Fruit fly (Drosophila melanogaster) whole organism, adult: Measurements from ENCODE around the gene Sms.

Experiments used
- CG11617 ChIP-seq: fragments of 200-800 bp; sonication (Bioruptor generic); optimal IDR thresholded peaks from 2 replicates; lab custom pipeline; 2017; ENCODE audit warnings: mild to moderate bottlenecking, missing biosample characterization, missing genetic modification reagents, missing genetic modification characterization
- CG12768 ChIP-seq: fragments of 200-800 bp; sonication (Bioruptor generic); optimal IDR thresholded peaks from 2 replicates; lab custom pipeline; 2017; ENCODE audit warnings: missing biosample characterization, missing genetic modification characterization, mild to moderate bottlenecking, moderate library complexity, missing genetic modification reagents
- CG14711 ChIP-seq: fragments of 200-800 bp; sonication (Bioruptor generic); optimal IDR thresholded peaks from 2 replicates; lab custom pipeline; 2018; ENCODE audit warnings: missing biosample characterization, mild to moderate bottlenecking, missing genetic modification characterization, moderate library complexity
- CG1620 ChIP-seq: fragments of 200-800 bp; sonication (Bioruptor generic); optimal IDR thresholded peaks from 2 replicates; lab custom pipeline; 2016; ENCODE audit warnings: missing biosample characterization, missing genetic modification characterization
- CG33017 ChIP-seq: fragments of 200-800 bp; sonication (Bioruptor generic); optimal IDR thresholded peaks from 2 replicates; lab custom pipeline; 2018; ENCODE audit warnings: missing biosample characterization, mild to moderate bottlenecking, missing genetic modification characterization, moderate library complexity
- CG5204 ChIP-seq: fragments of 200-800 bp; sonication (Bioruptor generic); optimal IDR thresholded peaks from 2 replicates; lab custom pipeline; 2016; ENCODE audit warnings: missing biosample characterization, missing genetic modification characterization
- CG7045 ChIP-seq: fragments of 200-800 bp; sonication (Bioruptor generic); optimal IDR thresholded peaks from 2 replicates; lab custom pipeline; 2017; ENCODE audit warnings: missing biosample characterization, mild to moderate bottlenecking, missing genetic modification characterization
- CG7101 ChIP-seq: fragments of 200-800 bp; sonication (Bioruptor generic); optimal IDR thresholded peaks from 2 replicates; lab custom pipeline; 2018; ENCODE audit warnings: missing biosample characterization, mild to moderate bottlenecking, missing genetic modification characterization, moderate library complexity
- Clk ChIP-seq: fragments of 200-800 bp; sonication (Bioruptor generic); optimal IDR thresholded peaks from 2 replicates; lab custom pipeline; 2017; ENCODE audit warnings: missing biosample characterization, missing genetic modification characterization
- Crg-1 ChIP-seq: fragments of 200-800 bp; sonication (Bioruptor generic); optimal IDR thresholded peaks from 2 replicates; lab custom pipeline; 2016; ENCODE audit warnings: missing biosample characterization, missing genetic modification characterization
- Hr96 ChIP-seq: fragments of 200-800 bp; sonication (Bioruptor generic); optimal IDR thresholded peaks from 2 replicates; lab custom pipeline; 2016; ENCODE audit warnings: missing biosample characterization, missing genetic modification characterization
- Mnt ChIP-seq: fragments of 200-800 bp; sonication (Bioruptor generic); optimal IDR thresholded peaks from 2 replicates; lab custom pipeline; 2016; ENCODE audit warnings: missing biosample characterization, mild to moderate bottlenecking, missing genetic modification characterization
- bab1 ChIP-seq: fragments of 200-800 bp; sonication (Bioruptor generic); optimal IDR thresholded peaks from 3 replicates; lab custom pipeline; 2019; ENCODE audit warnings: missing biosample characterization, mild to moderate bottlenecking, missing genetic modification characterization, moderate library complexity
- cic ChIP-seq: fragments of 200-800 bp; sonication (Bioruptor generic); optimal IDR thresholded peaks from 2 replicates; lab custom pipeline; 2017; ENCODE audit warnings: missing biosample characterization, mild to moderate bottlenecking, missing genetic modification characterization, moderate library complexity
- cnc ChIP-seq, 2 experiments: fragments of >200 bp; optimal IDR thresholded peaks; 2 replicates each; lab custom pipeline; 2017
- kay ChIP-seq: fragments of 200-800 bp; sonication (Bioruptor generic); peaks from one replicate; lab custom pipeline; 2016; ENCODE audit warnings: missing biosample characterization, missing genetic modification characterization, borderline replicate concordance
- ovo ChIP-seq: fragments of 200-800 bp; sonication (Bioruptor generic); optimal IDR thresholded peaks from 2 replicates; lab custom pipeline; 2016; ENCODE audit warnings: missing biosample characterization, missing genetic modification characterization
- pad ChIP-seq: fragments of 200-800 bp; sonication (Bioruptor generic); optimal IDR thresholded peaks from 3 replicates; lab custom pipeline; 2017; ENCODE audit warnings: missing biosample characterization, missing genetic modification characterization, mild to moderate bottlenecking, moderate library complexity, missing genetic modification reagents
- tj ChIP-seq: fragments of 200-800 bp; sonication (Bioruptor generic); optimal IDR thresholded peaks from 3 replicates; lab custom pipeline; 2017; ENCODE audit warnings: missing biosample characterization, mild to moderate bottlenecking, missing genetic modification characterization, moderate library complexity
- toe ChIP-seq: fragments of 200-800 bp; sonication (Bioruptor generic); optimal IDR thresholded peaks from 2 replicates; lab custom pipeline; 2016; ENCODE audit warnings: missing biosample characterization, missing genetic modification characterization

The Sms gene

dm6 chr3L:12277880-12278287 is 833 bp upstream of the Sms start:
- TF ChIP-seq CG1620 (GFP tag; lab: Kevin White, UChicago) (no peak), CG12768 (GFP tag; lab: Kevin White, UChicago) (no peak), Clk (no peak), tj (GFP tag; lab: Kevin White, UChicago) (no peak), toe (GFP tag; lab: Kevin White, UChicago) (no peak), CG7101 (no peak), pad (GFP tag; lab: Kevin White, UChicago) (no peak), CG14711 (tag; lab: Kevin White, UChicago) (no peak), bab1 (GFP tag; lab: Kevin White, UChicago) (no peak), CG7045 (GFP tag; lab: Kevin White, UChicago) (no peak), CG5204 (no peak), CG33017 (tag; lab: Kevin White, UChicago) (no peak), Hr96 (GFP tag; lab: Kevin White, UChicago) (no peak), cic (no peak), kay (GFP tag; lab: Kevin White, UChicago) (no peak), CG11617 (GFP tag; lab: Kevin White, UChicago) (no peak), Crg-1 (GFP tag; lab: Kevin White, UChicago) (no peak), cnc (optimal IDR thresholded peaks at IDR 0.05; lab: Kevin White, UChicago) (no peak)

dm6 chr3L:12276495-12276894 is 556 bp downstream of the Sms start:
- no peak for TF ChIP-seq cic
- no peak for TF ChIP-seq tj (GFP tag; lab: Kevin White, UChicago)
- no peak for TF ChIP-seq CG33017 (tag; lab: Kevin White, UChicago)
- no peak for TF ChIP-seq Hr96 (GFP tag; lab: Kevin White, UChicago)
- TF ChIP-seq pad (GFP tag; lab: Kevin White, UChicago), result no peak
- no peak for TF ChIP-seq CG7101
- TF ChIP-seq CG7045 (GFP tag; lab: Kevin White, UChicago), result no peak

DNA sequence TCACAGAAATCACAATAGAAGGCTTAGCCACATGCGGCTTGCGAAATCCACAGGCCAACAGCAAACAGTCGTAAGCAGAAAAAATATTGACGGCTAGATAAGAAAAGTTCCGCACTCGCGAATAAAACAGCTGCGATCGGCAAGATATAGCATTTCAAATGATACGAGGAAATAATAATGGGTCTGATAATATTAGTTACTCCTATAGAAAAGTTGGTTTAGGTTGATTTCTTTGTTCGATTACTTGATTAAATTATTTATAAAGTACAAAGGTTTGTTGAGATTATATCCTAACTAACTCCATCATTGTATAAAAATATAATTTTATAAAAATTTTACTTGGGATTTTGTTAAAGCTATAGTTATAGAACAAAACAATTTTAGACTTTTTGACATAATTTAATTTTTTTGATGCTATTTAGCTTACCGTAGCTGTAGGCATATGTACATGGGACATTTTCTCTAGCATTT is 1.4 kb downstream of the Sms start:
- peak; percentile 55 for TF ChIP-seq CG11617 (GFP tag; lab: Kevin White, UChicago)
- peak; percentile 12 for TF ChIP-seq CG12768 (GFP tag; lab: Kevin White, UChicago)
- TF ChIP-seq toe (GFP tag; lab: Kevin White, UChicago), result no peak
- TF ChIP-seq CG5204, result no peak
- TF ChIP-seq CG7045 (GFP tag; lab: Kevin White, UChicago), result no peak
- peak; percentile 64 for TF ChIP-seq tj (GFP tag; lab: Kevin White, UChicago)
- no peak for TF ChIP-seq Clk
- peak; percentile 64 for TF ChIP-seq CG33017 (tag; lab: Kevin White, UChicago)
- peak; percentile 64 for TF ChIP-seq CG14711 (tag; lab: Kevin White, UChicago)
- TF ChIP-seq Crg-1 (GFP tag; lab: Kevin White, UChicago), result no peak
- TF ChIP-seq bab1 (GFP tag; lab: Kevin White, UChicago), result peak; percentile 9
- TF ChIP-seq kay (GFP tag; lab: Kevin White, UChicago), result no peak
- no peak for TF ChIP-seq Mnt (GFP tag; lab: Kevin White, UChicago)
- TF ChIP-seq ovo (GFP tag; lab: Kevin White, UChicago), result no peak
- TF ChIP-seq CG7101, result peak; percentile 45
- peak; percentile 16 for TF ChIP-seq pad (GFP tag; lab: Kevin White, UChicago)
- peak; percentile 11 for TF ChIP-seq cic
- no peak for TF ChIP-seq Hr96 (GFP tag; lab: Kevin White, UChicago)
- no peak for TF ChIP-seq cnc (optimal IDR thresholded peaks at IDR 0.05; lab: Kevin White, UChicago)
- no peak for TF ChIP-seq CG1620 (GFP tag; lab: Kevin White, UChicago)

DNA sequence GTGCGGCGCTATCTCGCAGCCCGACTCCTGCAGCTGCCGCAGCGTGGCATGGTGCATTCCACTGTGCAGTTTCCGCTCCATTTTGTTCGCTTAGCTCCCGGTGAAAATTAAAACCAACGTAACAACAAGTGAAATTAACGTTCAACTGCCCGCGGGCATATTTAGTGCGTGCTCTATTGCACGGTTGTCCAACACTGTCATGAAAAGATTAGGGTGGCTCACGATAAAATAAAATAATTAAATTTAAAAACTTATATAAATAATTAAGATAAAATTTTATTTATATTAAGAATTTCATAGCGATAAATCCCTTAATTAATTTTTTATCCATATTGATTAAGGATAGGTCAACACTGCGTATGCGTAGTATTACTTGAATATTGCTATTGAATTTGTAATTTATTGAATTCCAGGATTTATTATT is 5.8 kb downstream of the Sms start, which contains the start of gene Pbgs:
Gene Pbgs (minus strand): TSS at position 151 of the 424 bp plus-strand sequence.
- peak; percentile 6 for TF ChIP-seq CG11617 (GFP tag; lab: Kevin White, UChicago)
- TF ChIP-seq tj (GFP tag; lab: Kevin White, UChicago), result no peak
- peak; percentile 26 for TF ChIP-seq pad (GFP tag; lab: Kevin White, UChicago)
- peak; percentile 12 for TF ChIP-seq Mnt (GFP tag; lab: Kevin White, UChicago)
- no peak for TF ChIP-seq CG7045 (GFP tag; lab: Kevin White, UChicago)
- TF ChIP-seq cnc (optimal IDR thresholded peaks at IDR 0.05; lab: Kevin White, UChicago), result no peak
- no peak for TF ChIP-seq Hr96 (GFP tag; lab: Kevin White, UChicago)
- TF ChIP-seq CG1620 (GFP tag; lab: Kevin White, UChicago), result no peak
- TF ChIP-seq ovo (GFP tag; lab: Kevin White, UChicago), result no peak
- TF ChIP-seq CG12768 (GFP tag; lab: Kevin White, UChicago), result no peak
- TF ChIP-seq kay (GFP tag; lab: Kevin White, UChicago), result no peak
- TF ChIP-seq Crg-1 (GFP tag; lab: Kevin White, UChicago), result no peak
- TF ChIP-seq bab1 (GFP tag; lab: Kevin White, UChicago), result peak; percentile 58
- peak; percentile 46 for TF ChIP-seq CG33017 (tag; lab: Kevin White, UChicago)
- no peak for TF ChIP-seq Clk
- TF ChIP-seq CG7101, result peak; percentile 52
- no peak for TF ChIP-seq CG14711 (tag; lab: Kevin White, UChicago)

- TF ChIP-seq pad (GFP tag; lab: Kevin White, UChicago) (peak; percentile 46), CG1620 (GFP tag; lab: Kevin White, UChicago) (no peak), cic (peak; percentile 57), CG12768 (GFP tag; lab: Kevin White, UChicago) (peak; percentile 77), Hr96 (GFP tag; lab: Kevin White, UChicago) (peak; percentile 35), bab1 (GFP tag; lab: Kevin White, UChicago) (no peak), CG14711 (tag; lab: Kevin White, UChicago) (peak; percentile 70), CG11617 (GFP tag; lab: Kevin White, UChicago) (peak; percentile 85), CG5204 (peak; percentile 44), Mnt (GFP tag; lab: Kevin White, UChicago) (peak; percentile 45), cnc (optimal IDR thresholded peaks at IDR 0.05; lab: Kevin White, UChicago) (no peak), toe (GFP tag; lab: Kevin White, UChicago) (peak; percentile 22), Clk (no peak), ovo (GFP tag; lab: Kevin White, UChicago) (no peak), CG7101 (peak; percentile 88), kay (GFP tag; lab: Kevin White, UChicago) (no peak), tj (GFP tag; lab: Kevin White, UChicago) (peak; percentile 37), Crg-1 (GFP tag; lab: Kevin White, UChicago) (no peak), CG33017 (tag; lab: Kevin White, UChicago) (peak; percentile 87), CG7045 (GFP tag; lab: Kevin White, UChicago) (peak; percentile 74)
Observed at dm6 chr3L:12269867-12270266, 7.2 kb downstream of the Sms start.
